Worm (Caenorhabditis elegans): Measurements from ENCODE around the gene sdz-1.

The sdz-1 gene

DNA sequence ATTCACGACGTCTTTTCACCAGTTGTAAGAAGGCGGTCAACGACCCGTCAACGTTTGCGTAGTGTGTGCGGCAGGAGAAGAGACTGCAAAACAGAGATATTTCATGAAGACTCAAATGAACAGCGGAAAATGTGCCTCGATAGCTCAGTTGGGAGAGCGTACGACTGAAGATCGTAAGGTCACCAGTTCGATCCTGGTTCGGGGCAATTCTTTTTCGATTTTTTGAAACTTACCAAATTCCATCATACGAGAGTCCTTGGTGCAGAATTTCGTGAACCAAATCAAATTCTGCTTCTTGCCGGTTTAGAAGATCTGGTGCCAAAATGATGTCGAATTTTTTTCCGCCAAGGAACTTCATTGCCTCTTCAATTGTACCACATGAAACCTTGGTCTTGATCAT is 47.2 kb downstream of the sdz-1 start (continued):
- TF ChIP-seq pha-4 (GFP tag; IDR thresholded peaks at IDR 0.05) (no peak; the same call in 1 of the 2 replicates), pha-4 (tag; optimal IDR thresholded peaks at IDR 0.05) (no peak), Y5F2A.4 (GFP tag; optimal IDR thresholded peaks at IDR 0.05) (peak; percentile 5), Y75B8A.6 (GFP tag; IDR thresholded peaks at IDR 0.05) (no peak), php-3 (GFP tag; IDR thresholded peaks at IDR 0.05) (0 out of 2 replicates have a peak, but pooled peaks have one; percentile 57), mdl-1 (tag; optimal IDR thresholded peaks at IDR 0.05) (no peak), dmd-8 (GFP tag; IDR thresholded peaks at IDR 0.05) (peak; percentile 74; the same call in 1 of the 2 replicates), set-16 (GFP tag; IDR thresholded peaks at IDR 0.05) (no peak), hif-1 (tag; optimal IDR thresholded peaks at IDR 0.05) (peak in 1 of 2 experiments; percentile 17), fos-1 (tag; optimal IDR thresholded peaks at IDR 0.05) (no peak), nhr-28 (tag; optimal IDR thresholded peaks at IDR 0.05) (no peak), snpc-4 (tag; optimal IDR thresholded peaks at IDR 0.05) (no peak), lin-38 (GFP tag; IDR thresholded peaks at IDR 0.05) (peak; percentile 73), nhr-111 (GFP tag; optimal IDR thresholded peaks at IDR 0.05) (no peak), mes-2 (tag; optimal IDR thresholded peaks at IDR 0.05; ENCODE audit: poor library complexity, severe bottlenecking) (peak; percentile 71), egl-43 (GFP tag; IDR thresholded peaks at IDR 0.05) (peak; percentile 80), ZK337.2 (GFP tag; IDR thresholded peaks at IDR 0.05) (no peak), lim-7 (GFP tag; IDR thresholded peaks at IDR 0.05) (peak; percentile 71), nhr-6 (tag; optimal IDR thresholded peaks at IDR 0.05) (no peak), dmd-6 (GFP tag; IDR thresholded peaks at IDR 0.05) (no peak; the same call in 1 of the 2 replicates), ceh-82 (tag; optimal IDR thresholded peaks at IDR 0.05) (no peak), nhr-77 (tag; optimal IDR thresholded peaks at IDR 0.05) (no peak), nhr-11 (tag; optimal IDR thresholded peaks at IDR 0.05) (no peak), ztf-11 (tag; optimal IDR thresholded peaks at IDR 0.05) (no peak), ceh-28 (tag; optimal IDR thresholded peaks at IDR 0.05) (no peak), daf-12 (tag; optimal IDR thresholded peaks at IDR 0.05) (no peak), unc-39 (tag; optimal IDR thresholded peaks at IDR 0.05) (no peak), zfp-3 (GFP tag; conservative IDR thresholded peaks at IDR 0.05) (peak; percentile 12; the same call in 1 of the 2 replicates), duxl-1 (tag; optimal IDR thresholded peaks at IDR 0.05; ENCODE audit: poor library complexity) (peak; percentile 31), lsy-2 (tag; optimal IDR thresholded peaks at IDR 0.05) (peak in 1 of 2 experiments; percentile 42), ceh-20 (GFP tag; IDR thresholded peaks at IDR 0.05) (no peak), Y48G9A.11 (GFP tag; IDR thresholded peaks at IDR 0.05) (peak; percentile 66), unc-62 (GFP tag; optimal IDR thresholded peaks at IDR 0.05 in 1 of 2) (peak in 1 of 2 experiments; percentile 92), unc-62 (tag; optimal IDR thresholded peaks at IDR 0.05) (no peak), lin-15B (tag; optimal IDR thresholded peaks at IDR 0.05) (no peak), sdz-12 (GFP tag; optimal IDR thresholded peaks at IDR 0.05) (no peak), saeg-2 (GFP tag; IDR thresholded peaks at IDR 0.05) (0 out of 2 replicates have a peak, but pooled peaks have one; percentile 54), zip-11 (GFP tag; IDR thresholded peaks at IDR 0.05) (no peak), F26F4.8 (GFP tag; conservative IDR thresholded peaks at IDR 0.05) (peak; percentile 63; the same call in 1 of the 2 replicates), F49E8.2 (tag; optimal IDR thresholded peaks at IDR 0.05; ENCODE audit: borderline replicate concordance) (no peak), nhr-48 (tag; optimal IDR thresholded peaks at IDR 0.05) (no peak), madf-5 (GFP tag; IDR thresholded peaks at IDR 0.05) (peak; percentile 11 to 64; a peak in 1 of 4 replicates), nhr-10 (tag; optimal IDR thresholded peaks at IDR 0.05) (no peak), spr-3 (GFP tag; optimal IDR thresholded peaks at IDR 0.05) (no peak), unc-130 (GFP tag; optimal IDR thresholded peaks at IDR 0.05) (no peak), lin-29 (GFP tag; IDR thresholded peaks at IDR 0.05) (no peak), vab-7 (GFP tag; IDR thresholded peaks at IDR 0.05) (peak; percentile 83), fkh-10 (GFP tag; optimal IDR thresholded peaks at IDR 0.05) (no peak), D1046.2 (GFP tag; IDR thresholded peaks at IDR 0.05) (no peak), R02D3.7 (tag; optimal IDR thresholded peaks at IDR 0.05) (no peak), daf-16 (GFP tag; optimal IDR thresholded peaks at IDR 0.05) (peak in 1 of 2 experiments; percentile 37), daf-16 (tag; optimal IDR thresholded peaks at IDR 0.05) (peak; percentile 26)
